Worm (Caenorhabditis elegans): ENCODE measurements around the gene pipp-4P.

Gene pipp-4P

ce11 chrIII:2875946-2876345 lies 56.9 kb downstream of the pipp-4P start:
- no peak for TF ChIP-seq med-1 (GFP tag; optimal IDR thresholded peaks at IDR 0.05; ENCODE audit: insufficient read depth)
- TF ChIP-seq ztf-29 (GFP tag; IDR thresholded peaks at IDR 0.05) = no peak
- no peak for TF ChIP-seq cog-1 (tag; optimal IDR thresholded peaks at IDR 0.05)
- TF ChIP-seq klf-2 (GFP tag; conservative IDR thresholded peaks at IDR 0.05) = no peak
- no peak for TF ChIP-seq flt-1 (GFP tag; IDR thresholded peaks at IDR 0.05)
- TF ChIP-seq tab-1 (GFP tag; IDR thresholded peaks at IDR 0.05) = no peak
- no peak for TF ChIP-seq ztf-23 (GFP tag; IDR thresholded peaks at IDR 0.05)
- no peak for TF ChIP-seq T22C8.4 (GFP tag; IDR thresholded peaks at IDR 0.05)
- no peak for TF ChIP-seq ref-1 (GFP tag; conservative IDR thresholded peaks at IDR 0.05)

Measured in whole organism, midembryonic.